Fruit fly (Drosophila melanogaster) whole organism, embryonic: ENCODE measurements around the gene Dmtn.

Experiments
- Antp ChIP-seq: fragments of 200-800 bp; sonication (Bioruptor generic); optimal IDR thresholded peaks from 3 replicates; lab custom pipeline; 2016; ENCODE audit warnings: missing biosample characterization, missing genetic modification characterization
- CG10267 ChIP-seq: fragments of 200-800 bp; sonication (Bioruptor generic); optimal IDR thresholded peaks from 2 replicates; lab custom pipeline; 2018; ENCODE audit warnings: missing biosample characterization, mild to moderate bottlenecking, missing genetic modification characterization, moderate library complexity
- CG10431 ChIP-seq: fragments of 200-800 bp; sonication (Bioruptor generic); optimal IDR thresholded peaks from 3 replicates; lab custom pipeline; 2018; ENCODE audit warnings: missing biosample characterization, mild to moderate bottlenecking, missing genetic modification characterization
- CG11504 ChIP-seq: fragments of 200-800 bp; sonication (Bioruptor generic); optimal IDR thresholded peaks from 3 replicates; lab custom pipeline; 2019; ENCODE audit warnings: missing biosample characterization, mild to moderate bottlenecking, missing genetic modification characterization, moderate library complexity
- CG12391 ChIP-seq: fragments of 200-800 bp; sonication (Bioruptor generic); optimal IDR thresholded peaks from 3 replicates; lab custom pipeline; 2018; ENCODE audit warnings: missing biosample characterization, mild to moderate bottlenecking, missing genetic modification characterization, moderate library complexity
- CG13296 ChIP-seq: fragments of 200-800 bp; sonication (Bioruptor generic); optimal IDR thresholded peaks from 3 replicates; lab custom pipeline; 2018; ENCODE audit warnings: missing biosample characterization, mild to moderate bottlenecking, missing genetic modification characterization
- CG13624 ChIP-seq: fragments of 200-800 bp; sonication (Bioruptor generic); optimal IDR thresholded peaks from 2 replicates; lab custom pipeline; 2016; ENCODE audit warnings: missing biosample characterization, missing genetic modification characterization
- CG15696 ChIP-seq: fragments of 200-800 bp; sonication (Bioruptor generic); optimal IDR thresholded peaks from 2 replicates; lab custom pipeline; 2019; ENCODE audit warnings: missing biosample characterization, mild to moderate bottlenecking, missing genetic modification characterization, moderate library complexity
- CG17385 ChIP-seq: fragments of 200-800 bp; sonication (Bioruptor generic); optimal IDR thresholded peaks from 3 replicates; lab custom pipeline; 2018; ENCODE audit warnings: missing biosample characterization, mild to moderate bottlenecking, missing genetic modification characterization
- CG17568 ChIP-seq: fragments of 200-800 bp; sonication (Bioruptor generic); optimal IDR thresholded peaks from 2 replicates; lab custom pipeline; 2018; ENCODE audit warnings: missing biosample characterization, mild to moderate bottlenecking, missing genetic modification characterization, moderate library complexity
- CG18476 ChIP-seq: fragments of 200-800 bp; sonication (Bioruptor generic); optimal IDR thresholded peaks from 2 replicates; lab custom pipeline; 2016; ENCODE audit warnings: missing biosample characterization, mild to moderate bottlenecking, missing genetic modification characterization
- CG18599 ChIP-seq: fragments of 200-800 bp; sonication (Bioruptor generic); optimal IDR thresholded peaks from 3 replicates; lab custom pipeline; 2017; ENCODE audit warnings: missing biosample characterization, missing genetic modification characterization, mild to moderate bottlenecking, moderate library complexity, missing genetic modification reagents
- CG2120 ChIP-seq: fragments of 200-800 bp; sonication (Bioruptor generic); optimal IDR thresholded peaks from 3 replicates; lab custom pipeline; 2016; ENCODE audit warnings: missing biosample characterization, missing genetic modification characterization
- CG3726 ChIP-seq: fragments of 200-800 bp; sonication (Bioruptor generic); IDR thresholded peaks from 3 replicates; pipeline ENCODE4, ENCODE4 v1.3.6; 2022; ENCODE audit warnings: missing biosample characterization, missing genetic modification characterization
- CG43689 ChIP-seq: fragments of 200-800 bp; sonication (Bioruptor generic); IDR thresholded peaks from 2 replicates; pipeline ENCODE4 v1.3.6; 2022; ENCODE audit warnings: missing biosample characterization, missing genetic modification characterization
- CG6254 ChIP-seq: fragments of 200-800 bp; sonication (Bioruptor generic); optimal IDR thresholded peaks from 3 replicates; lab custom pipeline; 2017; ENCODE audit warnings: mild to moderate bottlenecking, missing biosample characterization, missing genetic modification reagents, missing genetic modification characterization
- CG6791 ChIP-seq: fragments of 200-800 bp; sonication (Bioruptor generic); IDR thresholded peaks from 3 replicates; pipeline ENCODE4 v1.3.6; 2022; ENCODE audit warnings: missing biosample characterization, missing genetic modification characterization; ENCODE audit not compliant: partially characterized antibody
- CG9215 ChIP-seq: fragments of 200-800 bp; sonication (Bioruptor generic); IDR thresholded peaks from 2 replicates; pipeline ENCODE4 v1.3.6; 2022; ENCODE audit warnings: missing biosample characterization, missing genetic modification characterization
- D ChIP-seq, 2 experiments: fragments of 200-800 bp in 1 of 2; fragments of >200 bp in 1 of 2; sonication (Bioruptor generic) in 1 of 2; optimal IDR thresholded peaks; 2 replicates in 1 of 2; 3 replicates in 1 of 2; lab custom pipeline; 2017; ENCODE audit warnings: mild to moderate bottlenecking in 1 of 2, missing biosample characterization in 1 of 2, missing genetic modification characterization in 1 of 2, missing genetic modification reagents in 1 of 2
- Dek ChIP-seq: fragments of 200-800 bp; sonication (Bioruptor generic); optimal IDR thresholded peaks from 3 replicates; lab custom pipeline; 2019; ENCODE audit warnings: missing biosample characterization, mild to moderate bottlenecking, missing genetic modification characterization, moderate library complexity
- Fer3 ChIP-seq: fragments of 200-800 bp; sonication (Bioruptor generic); optimal IDR thresholded peaks from 2 replicates; lab custom pipeline; 2018; ENCODE audit warnings: missing biosample characterization, mild to moderate bottlenecking, missing genetic modification characterization, moderate library complexity
- HLH3B ChIP-seq: fragments of 200-800 bp; sonication (Bioruptor generic); IDR thresholded peaks from 2 replicates; pipeline ENCODE4 v1.3.6; 2022; ENCODE audit warnings: missing biosample characterization, missing genetic modification characterization
- Hey ChIP-seq: fragments of 200-800 bp; sonication (Bioruptor generic); optimal IDR thresholded peaks from 3 replicates; lab custom pipeline; 2018; ENCODE audit warnings: missing biosample characterization, mild to moderate bottlenecking, missing genetic modification characterization
- Hmx ChIP-seq: fragments of 200-800 bp; sonication (Bioruptor generic); optimal IDR thresholded peaks from 2 replicates; lab custom pipeline; 2016; ENCODE audit warnings: missing biosample characterization, missing genetic modification characterization
- MTF-1 ChIP-seq: fragments of 200-800 bp; sonication (Bioruptor generic); optimal IDR thresholded peaks from 2 replicates; lab custom pipeline; 2018; ENCODE audit warnings: missing biosample characterization, mild to moderate bottlenecking, missing genetic modification characterization, borderline replicate concordance
- Neu2 ChIP-seq: fragments of 200-800 bp; sonication (Bioruptor generic); optimal IDR thresholded peaks from 3 replicates; lab custom pipeline; 2016; ENCODE audit warnings: missing biosample characterization, missing genetic modification characterization, borderline replicate concordance
- Nf-YA ChIP-seq: fragments of 200-800 bp; sonication (Bioruptor generic); IDR thresholded peaks from 2 replicates; pipeline ENCODE4 v1.3.6; 2022; ENCODE audit warnings: missing biosample characterization, missing genetic modification characterization
- Nf-YC ChIP-seq: fragments of 200-800 bp; optimal IDR thresholded peaks from 3 replicates; lab custom pipeline; 2019; ENCODE audit warnings: missing biosample characterization, mild to moderate bottlenecking, missing genetic modification characterization, moderate library complexity
- Oaz ChIP-seq: fragments of 200-800 bp; sonication (Bioruptor generic); IDR thresholded peaks from 2 replicates; pipeline ENCODE4 v1.3.6; 2022; ENCODE audit warnings: missing biosample characterization, missing genetic modification characterization
- abd-A ChIP-seq: fragments of 200-800 bp; sonication (Bioruptor generic); optimal IDR thresholded peaks from 3 replicates; lab custom pipeline; 2019; ENCODE audit warnings: missing biosample characterization, mild to moderate bottlenecking, missing genetic modification characterization, moderate library complexity
- cas ChIP-seq: fragments of 200-800 bp; sonication (Bioruptor generic); IDR thresholded peaks from 2 replicates; pipeline ENCODE4 v1.3.6; 2022; ENCODE audit warnings: missing biosample characterization, missing genetic modification characterization
- cato ChIP-seq: fragments of 200-800 bp; sonication (Bioruptor generic); optimal IDR thresholded peaks from 2 replicates; lab custom pipeline; 2016; ENCODE audit warnings: missing biosample characterization, missing genetic modification characterization, borderline replicate concordance
- corto ChIP-seq: fragments of 200-800 bp; sonication (Bioruptor generic); optimal IDR thresholded peaks from 2 replicates; lab custom pipeline; 2016; ENCODE audit warnings: missing biosample characterization, mild to moderate bottlenecking, missing genetic modification characterization, moderate library complexity
- crp ChIP-seq, 2 experiments: fragments of 200-800 bp; sonication (Bioruptor generic); optimal IDR thresholded peaks; 2 replicates in 1 of 2; 3 replicates in 1 of 2; lab custom pipeline; 2017; ENCODE audit warnings: missing biosample characterization in 2 of 2, missing genetic modification characterization in 2 of 2, mild to moderate bottlenecking in 1 of 2, moderate library complexity in 1 of 2
- dan ChIP-seq: fragments of 200-800 bp; sonication (Bioruptor generic); IDR thresholded peaks from 2 replicates; pipeline ENCODE4 v1.3.6; 2022; ENCODE audit warnings: missing biosample characterization, missing genetic modification characterization
- dati ChIP-seq: fragments of 200-800 bp; sonication (Bioruptor generic); IDR thresholded peaks from 2 replicates; pipeline ENCODE4 v1.3.6; 2022; ENCODE audit warnings: missing biosample characterization, missing genetic modification characterization
- ems ChIP-seq: fragments of 200-800 bp; sonication (Bioruptor generic); optimal IDR thresholded peaks from 3 replicates; lab custom pipeline; 2016; ENCODE audit warnings: missing biosample characterization, missing genetic modification characterization
- exex ChIP-seq: fragments of 200-800 bp; sonication (Bioruptor generic); optimal IDR thresholded peaks from 4 replicates; lab custom pipeline; 2018; ENCODE audit warnings: missing biosample characterization, mild to moderate bottlenecking, missing genetic modification characterization, moderate library complexity
- fd3F ChIP-seq: fragments of 200-800 bp; sonication (Bioruptor generic); optimal IDR thresholded peaks from 2 replicates; lab custom pipeline; 2018; ENCODE audit warnings: missing biosample characterization, mild to moderate bottlenecking, missing genetic modification characterization, moderate library complexity
- fru ChIP-seq: fragments of >200 bp; optimal IDR thresholded peaks from 2 replicates; lab custom pipeline; 2017
- jumu ChIP-seq: fragments of 200-800 bp; sonication (Bioruptor generic); optimal IDR thresholded peaks from 3 replicates; lab custom pipeline; 2016; ENCODE audit warnings: missing biosample characterization, missing genetic modification characterization
- lilli ChIP-seq: fragments of 200-800 bp; sonication (Bioruptor generic); optimal IDR thresholded peaks from 3 replicates; lab custom pipeline; 2016; ENCODE audit warnings: missing biosample characterization, missing genetic modification characterization
- luna ChIP-seq: fragments of 200-800 bp; sonication (Bioruptor generic); optimal IDR thresholded peaks from 2 replicates; lab custom pipeline; 2016; ENCODE audit warnings: missing biosample characterization, missing genetic modification characterization
- nerfin-1 ChIP-seq: fragments of 200-800 bp; sonication (Bioruptor generic); optimal IDR thresholded peaks from 3 replicates; lab custom pipeline; 2019; ENCODE audit warnings: missing biosample characterization, mild to moderate bottlenecking, missing genetic modification characterization, moderate library complexity
- onecut ChIP-seq: fragments of 200-800 bp; sonication (Bioruptor generic); IDR thresholded peaks from 2 replicates; pipeline ENCODE4 v1.3.6; 2022; ENCODE audit warnings: missing biosample characterization, missing genetic modification characterization
- otp ChIP-seq: fragments of 200-800 bp; sonication (Bioruptor generic); IDR thresholded peaks from 3 replicates; pipeline ENCODE4, ENCODE4 v1.3.6; 2022; ENCODE audit warnings: missing biosample characterization, missing genetic modification characterization
- pita ChIP-seq: fragments of 200-800 bp; sonication (Bioruptor generic); optimal IDR thresholded peaks from 2 replicates; lab custom pipeline; 2017; ENCODE audit warnings: missing biosample characterization, mild to moderate bottlenecking, missing genetic modification characterization
- slou ChIP-seq: fragments of 200-800 bp; sonication (Bioruptor generic); optimal IDR thresholded peaks from 3 replicates; lab custom pipeline; 2016; ENCODE audit warnings: missing biosample characterization, missing genetic modification characterization
- slp2 ChIP-seq: fragments of 200-800 bp; sonication (Bioruptor generic); optimal IDR thresholded peaks from 2 replicates; lab custom pipeline; 2016; ENCODE audit warnings: missing biosample characterization, missing genetic modification characterization
- sug ChIP-seq: fragments of 200-800 bp; optimal IDR thresholded peaks from 2 replicates; lab custom pipeline; 2019; ENCODE audit warnings: missing biosample characterization, mild to moderate bottlenecking, missing genetic modification characterization, moderate library complexity

Dmtn gene

dm6 chr3R:6404174-6404573 is 1.5 kb downstream of the Dmtn start (continued):
- TF ChIP-seq cas (GFP tag; lab: Robert Waterston, UW), result peak; percentile 77
- no peak for TF ChIP-seq luna
- peak; percentile 78 for TF ChIP-seq dati (GFP tag; lab: Robert Waterston, UW)
- TF ChIP-seq MTF-1 (GFP tag; lab: Kevin White, UChicago), result peak; percentile 56
- TF ChIP-seq lilli (GFP tag; lab: Kevin White, UChicago), result peak; percentile 83
- no peak for TF ChIP-seq pita (GFP tag; lab: Kevin White, UChicago)
- TF ChIP-seq D (optimal IDR thresholded peaks at IDR 0.05; lab: Kevin White, UChicago), result no peak
- TF ChIP-seq D (GFP tag; optimal IDR thresholded peaks at IDR 0.05; lab: Kevin White, UChicago), result peak; percentile 72
- peak; percentile 67 for TF ChIP-seq slou
- peak; percentile 68 for TF ChIP-seq ems (GFP tag; lab: Kevin White, UChicago)
- TF ChIP-seq otp (GFP tag; lab: Robert Waterston, UW), result peak; percentile 72; the same call in 2 of the 3 replicates
- peak; percentile 31 for TF ChIP-seq sug (tag; lab: Kevin White, UChicago)
- TF ChIP-seq CG18476 (GFP tag; lab: Kevin White, UChicago), result peak; percentile 70
- TF ChIP-seq CG6254 (GFP tag; lab: Kevin White, UChicago), result peak; percentile 73
- peak; percentile 41 for TF ChIP-seq Nf-YC (tag; lab: Kevin White, UChicago)
- peak; percentile 69 for TF ChIP-seq onecut
- TF ChIP-seq CG10267 (tag; lab: Kevin White, UChicago), result peak; percentile 62
- TF ChIP-seq CG9215 (GFP tag; lab: Robert Waterston, UW), result no peak; the same call in 1 of the 2 replicates
- TF ChIP-seq CG17568 (GFP tag; lab: Kevin White, UChicago), result peak; percentile 49
- TF ChIP-seq Oaz (GFP tag; lab: Robert Waterston, UW), result peak; percentile 82
- TF ChIP-seq CG13624, result peak; percentile 66
- TF ChIP-seq Nf-YA, result peak; percentile 66
- peak; percentile 35 for TF ChIP-seq CG15696 (tag; lab: Kevin White, UChicago)
- peak; percentile 79 for TF ChIP-seq CG17385 (GFP tag; lab: Kevin White, UChicago)
- peak; percentile 84 for TF ChIP-seq Fer3 (tag; lab: Kevin White, UChicago)
- TF ChIP-seq jumu (GFP tag; lab: Kevin White, UChicago), result peak; percentile 66
- peak in 1 of 2 experiments; percentile 3 for TF ChIP-seq crp (GFP tag; optimal IDR thresholded peaks at IDR 0.05; lab: Kevin White, UChicago)
- no peak for TF ChIP-seq Neu2 (GFP tag; lab: Kevin White, UChicago)
- peak; percentile 86 for TF ChIP-seq CG12391
- TF ChIP-seq CG2120, result peak; percentile 87
- no peak for TF ChIP-seq fru (lab: Kevin White, UChicago)
- no peak for TF ChIP-seq CG6791
- TF ChIP-seq cato (GFP tag; lab: Kevin White, UChicago), result peak; percentile 67
- TF ChIP-seq CG43689, result no peak
- no peak for TF ChIP-seq Hey
- no peak for TF ChIP-seq abd-A (tag; lab: Kevin White, UChicago)
- TF ChIP-seq Dek (tag; lab: Kevin White, UChicago), result peak; percentile 64
- TF ChIP-seq CG10431 (GFP tag; lab: Kevin White, UChicago), result no peak
- TF ChIP-seq slp2 (GFP tag; lab: Kevin White, UChicago), result peak; percentile 75
- TF ChIP-seq CG3726 (GFP tag; lab: Robert Waterston, UW), result no peak; the same call in 2 of the 3 replicates
- TF ChIP-seq exex (tag; lab: Kevin White, UChicago), result no peak
- peak; percentile 74 for TF ChIP-seq fd3F (GFP tag; lab: Kevin White, UChicago)
- peak; percentile 35 for TF ChIP-seq nerfin-1 (tag; lab: Kevin White, UChicago)
- peak; percentile 90 for TF ChIP-seq HLH3B (GFP tag; lab: Robert Waterston, UW)
- TF ChIP-seq CG11504 (tag; lab: Kevin White, UChicago), result peak; percentile 83
- peak; percentile 80 for TF ChIP-seq CG18599 (GFP tag; lab: Kevin White, UChicago)
- TF ChIP-seq Antp (GFP tag; lab: Kevin White, UChicago), result peak; percentile 67
- peak; percentile 26 for TF ChIP-seq corto (GFP tag; lab: Kevin White, UChicago)
- TF ChIP-seq CG13296 (GFP tag; lab: Kevin White, UChicago), result peak; percentile 63
- no peak for TF ChIP-seq dan (GFP tag; lab: Robert Waterston, UW)
- TF ChIP-seq Hmx (GFP tag; lab: Kevin White, UChicago), result no peak
